Worm (Caenorhabditis elegans) whole organism, midembryonic: ENCODE results near the gene C47A10.12.
A peak's percentile ranks its signal among the peaks of the same experiment; 100 is the strongest.

Experiments
- T22C8.4 ChIP-seq: fragments of 200-800 bp; sonication (Bioruptor generic); IDR thresholded peaks from 2 replicates; pipeline ENCODE4 v1.3.6; 2022; ENCODE audit warnings: missing genetic modification characterization, missing compliant biosample characterization
- cog-1 ChIP-seq: sonication (generic microtip); optimal IDR thresholded peaks from 2 replicates; lab custom pipeline; 2016; ENCODE audit warnings: missing genetic modification characterization, missing compliant biosample characterization
- flt-1 ChIP-seq: fragments of 200-800 bp; sonication (Bioruptor generic); IDR thresholded peaks from 2 replicates; pipeline ENCODE4 v1.3.6; 2022; ENCODE audit warnings: missing genetic modification characterization, missing compliant biosample characterization
- klf-2 ChIP-seq: fragments of 200-800 bp; sonication (Bioruptor generic); conservative IDR thresholded peaks from 2 replicates; pipeline ENCODE4 v1.3.6; 2022; ENCODE audit warnings: missing genetic modification reagents, missing genetic modification characterization, missing compliant biosample characterization
- med-1 ChIP-seq: sonication (generic microtip); optimal IDR thresholded peaks from 2 replicates; lab custom pipeline; 2017; ENCODE audit warnings: missing genetic modification characterization, mild to moderate bottlenecking, missing compliant biosample characterization, antibody characterized with exemption, missing genetic modification reagents; ENCODE audit not compliant: insufficient read depth
- ref-1 ChIP-seq: fragments of 200-800 bp; sonication (Bioruptor generic); conservative IDR thresholded peaks from 2 replicates; pipeline ENCODE4 v1.3.6; 2022; ENCODE audit warnings: missing genetic modification reagents, missing genetic modification characterization, missing compliant biosample characterization
- tab-1 ChIP-seq: fragments of 200-800 bp; sonication (Bioruptor generic); IDR thresholded peaks from 2 replicates; pipeline ENCODE4 v1.3.6; 2022; ENCODE audit warnings: missing genetic modification characterization, missing compliant biosample characterization
- ztf-23 ChIP-seq: fragments of 200-800 bp; sonication (Bioruptor generic); IDR thresholded peaks from 2 replicates; pipeline ENCODE4 v1.3.6; 2022; ENCODE audit warnings: missing genetic modification reagents, missing genetic modification characterization, missing compliant biosample characterization
- ztf-29 ChIP-seq: fragments of 200-800 bp; sonication (Bioruptor generic); IDR thresholded peaks from 2 replicates; pipeline ENCODE4 v1.3.6; 2022; ENCODE audit warnings: missing genetic modification reagents, missing genetic modification characterization, missing compliant biosample characterization

The C47A10.12 gene

ce11 chrV:17819704-17820103, 42.0 kb downstream of the C47A10.12 start:
- TF ChIP-seq klf-2 (no peak), ztf-23 (GFP tag; lab: Robert Waterston, UW) (0 out of 2 replicates have a peak, but pooled peaks have one; percentile 25), ztf-29 (no peak), cog-1 (tag; lab: Kevin White, UChicago) (no peak), tab-1 (GFP tag; lab: Robert Waterston, UW) (0 out of 2 replicates have a peak, but pooled peaks have one; percentile 52), flt-1 (GFP tag; lab: Robert Waterston, UW) (no peak)

ce11 chrV:17821805-17822204, 44.1 kb downstream of the C47A10.12 start, which contains the start of gene srh-300:
srh-300 (plus strand) TSS chrV:17822105.
- no peak for TF ChIP-seq tab-1 (GFP tag; lab: Robert Waterston, UW)
- no peak for TF ChIP-seq ref-1 (GFP tag; lab: Robert Waterston, UW)
- TF ChIP-seq klf-2 = no peak
- TF ChIP-seq flt-1 (GFP tag; lab: Robert Waterston, UW) = no peak
- TF ChIP-seq T22C8.4 (GFP tag; lab: Robert Waterston, UW) = no peak
- TF ChIP-seq ztf-29 = no peak
- no peak for TF ChIP-seq ztf-23 (GFP tag; lab: Robert Waterston, UW)
- no peak for TF ChIP-seq cog-1 (tag; lab: Kevin White, UChicago)
- no peak for TF ChIP-seq med-1

- TF ChIP-seq flt-1 (GFP tag; lab: Robert Waterston, UW) (no peak), T22C8.4 (GFP tag; lab: Robert Waterston, UW) (no peak), ztf-29 (no peak), ztf-23 (GFP tag; lab: Robert Waterston, UW) (no peak), med-1 (no peak), ref-1 (GFP tag; lab: Robert Waterston, UW) (no peak), tab-1 (GFP tag; lab: Robert Waterston, UW) (no peak), cog-1 (tag; lab: Kevin White, UChicago) (no peak), klf-2 (no peak)
Observed at ce11 chrV:17824610-17825009, 46.9 kb downstream of the C47A10.12 start, which contains the start of gene srh-301. srh-301 (plus strand) TSS chrV:17824910.

ce11 chrV:17828310-17828709, 50.6 kb downstream of the C47A10.12 start, which contains the start of gene srh-304:
srh-304 (plus strand) TSS chrV:17828610.
- TF ChIP-seq med-1 = no peak
- no peak for TF ChIP-seq T22C8.4 (GFP tag; lab: Robert Waterston, UW)
- no peak for TF ChIP-seq ztf-23 (GFP tag; lab: Robert Waterston, UW)
- TF ChIP-seq klf-2 = no peak
- TF ChIP-seq flt-1 (GFP tag; lab: Robert Waterston, UW) = no peak
- no peak for TF ChIP-seq tab-1 (GFP tag; lab: Robert Waterston, UW)
- no peak for TF ChIP-seq ztf-29
- no peak for TF ChIP-seq ref-1 (GFP tag; lab: Robert Waterston, UW)
- TF ChIP-seq cog-1 (tag; lab: Kevin White, UChicago) = no peak
